Worm (Caenorhabditis elegans): ENCODE measurements around the gene str-37.

- TF ChIP-seq flt-1 (GFP tag; IDR thresholded peaks at IDR 0.05) (no peak), klf-2 (GFP tag; conservative IDR thresholded peaks at IDR 0.05) (no peak), med-1 (GFP tag; optimal IDR thresholded peaks at IDR 0.05; ENCODE audit: insufficient read depth) (no peak), ztf-29 (GFP tag; IDR thresholded peaks at IDR 0.05) (no peak), tab-1 (GFP tag; IDR thresholded peaks at IDR 0.05) (no peak), ztf-23 (GFP tag; IDR thresholded peaks at IDR 0.05) (no peak), T22C8.4 (GFP tag; IDR thresholded peaks at IDR 0.05) (no peak), cog-1 (tag; optimal IDR thresholded peaks at IDR 0.05) (no peak), ref-1 (GFP tag; conservative IDR thresholded peaks at IDR 0.05) (no peak)
These were observed 36.7 kb downstream of the str-37 start for ce11 chrV:13364227-13364626.

All from whole organism, midembryonic.